Fruit fly (Drosophila melanogaster): ENCODE data around the gene sws.

sws gene

DNA sequence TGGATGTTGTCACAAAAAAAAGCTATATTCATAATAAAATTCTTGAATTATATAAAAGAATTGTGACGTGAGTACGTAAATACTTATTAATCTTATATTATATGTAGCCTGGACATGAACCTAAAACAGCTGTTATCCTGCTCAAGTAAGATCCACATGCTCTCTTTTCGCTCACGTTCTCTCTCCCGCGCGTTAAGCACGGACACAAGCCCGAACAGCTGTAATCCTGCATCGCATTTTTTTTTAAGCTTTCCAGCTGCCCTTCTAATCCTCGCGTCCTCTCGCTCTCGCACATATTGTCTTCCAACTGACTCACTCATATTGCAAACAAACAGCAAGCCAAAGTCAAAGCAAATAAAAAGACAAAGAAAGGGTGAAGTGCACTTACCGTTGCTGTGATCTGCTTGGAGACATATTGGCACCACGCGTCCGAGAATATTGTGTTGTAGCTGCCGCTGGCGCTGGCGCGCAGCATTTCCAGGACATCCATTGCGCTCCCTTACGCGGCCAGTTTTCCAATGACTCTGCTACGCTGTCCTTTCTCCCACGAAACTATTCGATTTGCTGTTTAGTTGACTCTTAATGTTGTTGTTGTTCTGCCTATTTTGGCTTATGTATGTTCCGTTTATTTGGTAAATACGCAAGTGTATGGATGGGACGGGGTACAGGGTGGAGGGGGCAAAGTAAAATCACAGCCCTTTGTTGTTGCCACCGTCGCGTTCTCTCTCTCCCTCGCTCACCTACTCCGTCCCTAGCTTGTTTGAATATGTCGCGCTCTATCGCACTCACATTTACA lies 786 bp downstream of the sws start:
- no peak for TF ChIP-seq CTCF (optimal IDR thresholded peaks at IDR 0.05)
- no peak for TF ChIP-seq CG8478 (optimal IDR thresholded peaks at IDR 0.05)

DNA sequence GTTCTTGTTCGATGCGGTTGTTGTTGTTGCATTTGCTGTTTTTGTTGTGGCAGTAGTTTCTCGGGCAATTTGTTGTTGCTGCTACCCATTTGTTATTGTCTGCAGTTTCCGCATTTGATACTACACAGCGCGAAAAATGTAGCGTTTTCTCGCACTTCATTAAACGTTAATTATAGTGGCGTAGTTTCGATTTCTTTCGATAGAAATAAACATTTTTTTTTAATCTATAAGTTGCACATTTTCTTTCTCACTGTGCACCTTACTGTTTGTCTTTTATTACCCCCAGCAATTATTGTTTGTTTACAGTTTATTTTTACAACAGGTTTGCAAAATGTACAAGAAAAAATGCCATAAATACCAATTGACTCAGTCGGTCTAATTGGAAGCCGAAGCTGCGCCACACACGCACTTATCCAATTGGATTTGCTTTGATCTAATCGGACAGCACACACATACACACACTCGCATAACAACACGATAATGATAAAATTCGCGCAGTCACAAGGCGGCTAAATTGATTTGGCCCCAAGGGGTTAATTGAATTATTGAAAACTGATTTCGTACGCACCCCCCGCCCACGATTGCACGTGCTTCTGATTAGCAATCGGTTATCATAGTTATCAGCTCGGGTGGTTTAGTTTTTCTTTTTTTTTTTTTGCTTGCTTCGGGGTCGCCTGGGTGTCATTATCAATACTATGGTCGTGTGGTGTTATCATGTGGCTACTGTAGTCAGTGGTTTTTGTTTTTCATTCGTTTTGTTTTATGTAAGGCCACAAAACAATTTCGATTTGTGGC lies 2.1 kb downstream of the sws start:
- no peak for TF ChIP-seq CTCF (optimal IDR thresholded peaks at IDR 0.05)
- no peak for TF ChIP-seq CG8478 (optimal IDR thresholded peaks at IDR 0.05)

DNA sequence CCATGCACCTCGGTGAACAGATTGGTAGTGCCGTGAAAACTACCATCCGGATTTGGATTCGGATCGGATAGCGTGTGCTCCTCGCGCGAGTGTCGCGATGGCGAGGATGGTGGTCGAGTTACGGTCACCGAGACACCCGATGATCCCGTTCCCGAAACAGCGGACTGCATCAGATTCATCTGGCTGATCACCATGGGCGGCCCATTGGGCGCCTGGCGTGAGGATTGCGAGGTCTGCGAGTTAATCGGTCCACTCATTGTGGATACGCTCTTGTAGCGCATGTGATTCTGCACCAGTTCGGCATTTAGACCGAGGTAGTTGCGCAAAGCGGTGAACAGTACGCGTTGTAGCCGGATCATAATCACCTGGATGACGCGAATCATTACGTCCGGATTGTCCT lies 4.3 kb downstream of the sws start, which contains the start of gene sn:
sn (plus strand) TSS at position 301 of the 400 bp plus-strand sequence.
- no peak for TF ChIP-seq CTCF (optimal IDR thresholded peaks at IDR 0.05)
- TF ChIP-seq CG8478 (optimal IDR thresholded peaks at IDR 0.05): no peak

DNA sequence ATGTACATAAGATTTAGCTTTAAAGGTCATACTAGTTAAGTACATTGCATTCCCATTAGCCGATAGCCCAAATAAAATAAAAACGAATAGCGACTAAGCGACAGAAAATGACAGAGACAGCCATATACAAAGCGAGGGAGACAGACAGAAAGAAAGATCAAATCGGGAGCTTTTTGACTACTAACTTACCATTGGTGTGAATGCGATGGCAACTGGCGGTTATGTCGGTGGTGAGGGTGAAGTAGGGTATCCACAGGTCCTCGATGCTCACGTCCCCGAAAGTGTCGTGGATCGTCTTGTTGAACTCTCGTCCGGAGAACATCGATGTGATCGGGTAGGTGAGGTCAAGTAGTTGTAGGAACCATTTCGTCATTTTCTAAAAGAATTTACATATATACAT lies 7.0 kb downstream of the sws start:
- TF ChIP-seq CTCF (optimal IDR thresholded peaks at IDR 0.05): no peak
- TF ChIP-seq CG8478 (optimal IDR thresholded peaks at IDR 0.05): no peak

DNA sequence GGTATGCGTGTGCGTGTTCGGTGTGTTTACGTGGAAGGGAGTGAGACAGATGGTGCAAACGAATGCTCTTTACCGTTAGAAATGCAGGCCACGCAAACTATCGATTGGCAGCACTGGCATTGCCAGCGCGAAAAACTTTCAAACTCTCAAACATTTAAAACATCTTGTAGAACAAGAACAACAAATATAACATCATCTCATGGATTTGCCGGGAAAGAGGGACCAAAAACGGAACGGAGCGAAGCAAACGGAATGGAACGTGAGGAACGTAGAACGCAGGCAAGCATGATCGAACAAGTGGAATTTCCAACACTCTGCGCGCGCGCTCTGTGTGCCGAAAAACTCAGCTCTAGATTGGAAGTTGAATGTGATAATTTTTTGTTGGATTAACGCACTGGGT lies 8.5 kb downstream of the sws start:
- TF ChIP-seq CG8478 (optimal IDR thresholded peaks at IDR 0.05): no peak
- no peak for TF ChIP-seq CTCF (optimal IDR thresholded peaks at IDR 0.05)

DNA sequence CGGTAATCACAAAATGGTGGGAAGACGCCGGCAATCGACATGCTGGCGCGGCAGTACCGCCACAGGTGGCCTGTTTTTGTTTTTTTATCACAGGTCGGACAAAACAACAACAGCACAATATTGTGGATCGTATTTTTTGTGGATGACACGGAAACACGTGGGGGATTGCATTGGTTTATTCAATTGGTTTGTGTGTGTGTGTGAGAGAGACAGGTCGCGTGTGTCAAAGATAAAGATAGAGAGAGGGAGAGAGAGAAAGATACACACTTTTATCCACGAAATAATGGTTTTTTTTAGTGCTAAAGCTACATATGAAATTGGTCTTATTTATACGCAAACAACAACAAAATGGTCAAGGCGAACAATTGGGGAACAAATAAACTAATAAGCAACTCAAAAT lies 9.0 kb downstream of the sws start:
- no peak for TF ChIP-seq CTCF (optimal IDR thresholded peaks at IDR 0.05)
- TF ChIP-seq CG8478 (optimal IDR thresholded peaks at IDR 0.05): no peak

DNA sequence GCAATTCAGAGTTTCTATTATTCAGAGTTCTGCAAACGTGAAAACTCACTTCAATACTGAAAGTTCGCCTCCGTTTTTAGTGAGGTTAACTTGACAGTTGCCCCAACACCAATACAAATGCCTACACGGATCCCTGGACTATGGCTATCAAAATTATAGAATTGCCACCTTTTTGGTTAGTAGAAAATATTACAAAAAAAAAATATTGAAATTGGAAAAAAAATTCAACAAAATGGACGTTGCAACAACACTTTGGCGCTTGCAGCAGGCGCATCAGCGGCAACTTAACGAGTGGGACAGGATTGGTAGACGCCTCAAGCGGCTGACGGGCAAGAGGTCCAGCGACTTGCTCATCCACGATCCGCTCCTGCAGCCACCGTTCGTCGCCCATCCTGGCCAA lies 12.1 kb downstream of the sws start, which contains the start of the genes CG15332 and CG15330:
CG15332 (minus strand) TSS at position 101 of the 400 bp plus-strand sequence.
CG15330 (plus strand) TSS at position 175 of the 400 bp plus-strand sequence.
- TF ChIP-seq CG8478 (optimal IDR thresholded peaks at IDR 0.05): no peak
- no peak for TF ChIP-seq CTCF (optimal IDR thresholded peaks at IDR 0.05)

DNA sequence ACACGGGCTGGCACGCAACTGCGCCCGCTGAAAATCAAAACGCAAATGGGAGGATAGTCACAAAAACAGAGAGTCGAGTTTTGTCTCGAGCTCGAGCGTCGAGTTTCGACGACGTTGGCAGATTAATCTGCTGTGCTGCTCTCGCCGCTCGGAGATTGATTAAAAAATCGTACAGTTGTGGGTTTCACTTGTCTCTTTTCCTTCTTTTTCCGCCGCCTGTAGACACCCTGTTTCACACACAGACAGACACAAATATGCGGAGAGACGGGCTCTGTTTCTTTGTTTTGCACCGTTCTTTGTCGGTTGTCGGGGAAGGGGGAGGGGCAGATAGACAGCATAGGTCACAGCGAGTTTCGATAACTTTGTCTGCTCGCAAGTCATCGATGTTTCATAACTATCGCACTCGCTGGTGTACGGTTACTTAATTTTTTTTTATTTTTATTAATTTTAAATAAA lies 21.1 kb downstream of the sws start, which contains the start of gene orion:
orion (minus strand) TSS at position 51 of the 456 bp plus-strand sequence.
- TF ChIP-seq CTCF (optimal IDR thresholded peaks at IDR 0.05) (no peak), CG8478 (optimal IDR thresholded peaks at IDR 0.05) (no peak)

DNA sequence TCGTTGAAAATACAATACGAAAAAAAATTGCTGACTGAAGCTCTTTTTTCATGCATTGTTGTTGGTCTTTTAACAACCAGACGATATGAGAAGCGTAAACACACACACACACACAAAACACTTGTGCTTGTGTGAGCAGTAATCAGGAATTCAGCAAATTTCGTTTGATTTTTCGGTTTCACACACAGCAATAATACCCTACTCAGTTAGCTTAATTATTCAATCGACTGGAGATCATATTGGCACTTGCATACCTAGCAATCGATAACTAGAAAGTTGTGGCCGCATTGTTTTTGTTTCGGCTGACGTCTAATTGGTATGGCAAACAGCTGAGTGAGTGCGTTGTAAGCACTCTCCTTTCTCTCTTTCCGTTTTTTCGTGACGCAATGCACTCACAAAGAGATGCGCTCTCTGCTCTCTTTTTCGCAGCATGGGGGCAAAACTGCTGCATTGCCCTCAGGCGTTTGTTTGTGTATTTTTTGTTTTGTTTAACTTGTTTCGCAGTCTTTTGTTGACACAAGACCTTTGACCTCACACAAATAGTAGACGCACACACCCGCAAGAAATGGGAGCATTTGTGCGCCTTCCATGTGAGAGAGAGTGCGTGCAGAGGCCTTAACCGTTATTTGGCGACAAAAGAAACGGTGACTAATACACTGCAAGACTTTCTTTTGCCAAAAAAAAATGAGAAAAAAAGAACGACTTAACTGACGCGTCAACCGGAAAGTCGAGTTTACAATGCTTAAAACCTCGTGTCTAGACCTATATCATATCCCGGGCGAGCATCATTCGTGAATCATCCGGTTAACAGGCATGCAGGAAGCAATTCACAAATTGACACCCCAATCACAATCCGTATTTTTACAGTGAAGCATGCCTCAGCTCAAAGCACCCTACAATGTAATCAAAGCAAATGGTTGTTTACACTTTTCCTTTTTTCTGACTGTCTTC lies 23.0 kb downstream of the sws start:
- TF ChIP-seq CTCF (optimal IDR thresholded peaks at IDR 0.05) (no peak), CG8478 (optimal IDR thresholded peaks at IDR 0.05) (no peak)

DNA sequence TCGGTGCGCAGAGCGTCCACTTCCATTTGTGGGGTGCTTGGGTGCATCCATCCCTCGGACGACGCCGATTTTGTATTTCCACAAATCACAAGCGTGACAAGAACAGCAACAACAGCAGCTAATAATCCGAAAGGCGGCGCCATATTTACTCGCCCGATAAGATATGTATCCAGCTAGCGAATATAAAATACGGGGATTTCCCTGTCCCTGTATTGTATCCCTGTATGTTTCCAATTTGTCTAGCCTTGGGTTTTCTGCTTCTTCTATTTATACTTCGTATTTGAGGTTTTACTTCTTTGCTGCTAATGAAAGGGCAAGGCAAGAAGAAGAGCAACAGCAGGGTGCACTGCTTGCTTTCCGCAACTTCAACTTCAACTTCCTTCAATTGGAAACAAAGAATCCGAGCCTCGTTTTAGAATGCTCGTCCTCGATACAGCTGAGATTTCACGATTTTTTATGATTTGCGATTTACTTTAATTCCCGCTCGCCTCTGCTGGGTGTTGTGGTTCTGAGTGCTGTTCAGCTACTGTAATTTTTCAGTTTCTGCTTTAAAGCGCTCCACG lies 23.8 kb downstream of the sws start:
- TF ChIP-seq CG8478 (optimal IDR thresholded peaks at IDR 0.05) (no peak), CTCF (optimal IDR thresholded peaks at IDR 0.05) (no peak)

DNA sequence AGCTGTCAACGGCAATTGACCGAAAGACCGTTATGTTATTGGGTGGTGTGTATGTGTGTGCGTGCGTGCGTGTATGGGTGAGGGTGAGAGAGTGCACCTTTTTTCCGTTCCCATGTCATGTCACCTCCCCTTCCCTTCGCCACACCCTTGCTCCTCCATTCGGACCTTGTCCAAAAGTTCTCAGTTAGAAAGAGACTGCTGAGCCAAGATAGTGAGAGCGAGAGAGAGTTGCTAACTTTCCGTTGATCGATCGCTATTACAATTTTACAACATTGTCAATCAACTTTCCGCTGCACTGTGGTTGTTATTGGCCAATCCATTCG lies 29.6 kb downstream of the sws start:
- TF ChIP-seq CG8478 (optimal IDR thresholded peaks at IDR 0.05): no peak
- TF ChIP-seq CTCF (optimal IDR thresholded peaks at IDR 0.05): no peak

DNA sequence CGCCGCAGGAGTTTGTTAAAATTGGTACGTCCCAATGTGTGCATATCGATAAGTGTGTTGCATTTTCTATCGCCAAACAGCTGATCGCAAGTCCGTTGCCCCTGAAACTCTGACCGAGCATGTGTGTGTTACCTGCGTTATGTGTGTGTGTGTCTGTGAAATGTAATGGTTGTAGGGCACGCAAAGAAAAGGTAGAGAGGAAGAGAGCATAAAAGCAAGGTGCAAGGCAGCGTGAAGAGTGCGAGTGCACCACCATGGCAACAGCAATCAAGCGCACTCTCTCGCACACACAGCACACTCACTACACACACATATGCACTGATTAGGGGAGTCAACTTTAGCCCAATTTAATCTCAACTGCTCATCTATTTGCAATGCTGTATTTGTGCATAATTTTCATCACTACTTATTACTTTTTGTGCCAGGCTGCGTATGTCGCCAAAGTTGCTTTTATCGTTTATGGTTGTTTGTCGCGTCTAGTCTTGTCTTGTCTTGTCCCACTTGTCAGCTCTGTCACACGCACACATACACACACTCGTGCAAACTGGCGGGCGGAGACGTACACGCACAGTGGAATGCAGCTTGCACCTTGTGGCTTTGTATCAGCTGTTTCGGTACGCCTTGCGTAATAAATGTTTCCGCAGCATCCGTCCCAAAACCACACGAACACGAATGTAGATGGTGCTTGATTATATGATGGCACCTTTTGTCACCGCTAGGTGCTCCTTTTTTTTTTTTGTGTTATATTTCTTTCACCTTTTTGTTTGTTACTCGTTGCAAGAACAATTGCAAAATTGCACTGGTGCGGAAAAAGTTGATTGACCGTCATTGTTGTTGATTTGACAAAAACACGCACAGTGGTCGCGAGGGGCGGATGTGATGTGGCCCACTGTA lies 30.2 kb downstream of the sws start:
- no peak for TF ChIP-seq CG8478 (optimal IDR thresholded peaks at IDR 0.05)

DNA sequence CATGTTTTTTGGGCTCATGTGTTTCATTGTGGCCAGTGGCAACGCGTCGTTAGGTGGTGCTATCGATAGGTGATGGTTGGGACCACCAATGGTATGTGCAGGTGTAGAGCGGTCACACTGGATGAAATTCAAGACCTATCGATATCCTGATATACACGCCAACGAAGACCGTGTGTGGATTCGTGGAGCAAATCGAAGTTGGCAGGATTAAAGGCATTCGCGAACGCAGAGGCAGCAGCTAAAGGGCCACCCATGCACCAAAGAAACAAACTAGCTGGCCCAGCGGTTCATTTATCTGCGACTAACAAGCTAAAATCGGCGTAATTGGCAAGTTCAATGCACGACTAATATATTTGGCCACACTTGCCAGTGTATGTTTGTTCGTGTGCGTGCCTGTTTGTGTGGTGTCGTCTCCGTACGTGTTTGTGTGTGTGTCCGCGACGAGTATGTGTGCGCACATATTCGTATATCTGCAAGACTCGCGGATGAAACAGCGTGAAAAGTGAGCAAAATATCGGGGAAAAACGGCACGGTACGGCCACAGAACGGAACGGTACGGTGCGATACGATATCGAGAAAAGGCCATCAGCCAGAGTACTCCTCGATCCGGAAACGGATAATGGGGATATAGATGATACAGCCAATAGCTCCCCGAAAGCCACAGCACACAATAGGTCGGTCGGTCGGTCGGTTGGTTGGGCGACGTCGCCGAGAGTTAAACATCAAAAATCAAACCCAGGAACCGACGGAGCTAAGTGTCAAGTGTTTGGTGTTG lies 32.1 kb downstream of the sws start, which contains the start of gene Ubr3:
Ubr3 (plus strand) TSS at position 99 of the 775 bp plus-strand sequence.
- TF ChIP-seq CG8478 (optimal IDR thresholded peaks at IDR 0.05) (no peak), CTCF (optimal IDR thresholded peaks at IDR 0.05) (no peak)
